Worm (Caenorhabditis elegans): ENCODE results near the gene set-21.
A peak's percentile ranks its signal among the peaks of the same experiment; 100 is the strongest.

set-21 gene

ce11 chrIV:4369116-4369515 is 21.5 kb upstream of the set-21 start:
- no peak for TF ChIP-seq ceh-82 (tag; optimal IDR thresholded peaks at IDR 0.05)
- TF ChIP-seq unc-55 (GFP tag; optimal IDR thresholded peaks at IDR 0.05): no peak
- TF ChIP-seq lsy-2 (tag; optimal IDR thresholded peaks at IDR 0.05): no peak
- TF ChIP-seq fos-1 (tag; optimal IDR thresholded peaks at IDR 0.05): no peak
- no peak for TF ChIP-seq Y55F3AM.14 (GFP tag; optimal IDR thresholded peaks at IDR 0.05)
- no peak for TF ChIP-seq nhr-11 (tag; optimal IDR thresholded peaks at IDR 0.05)
- no peak for TF ChIP-seq alr-1 (tag; optimal IDR thresholded peaks at IDR 0.05)

ce11 chrIV:4386351-4386750 is 4.3 kb upstream of the set-21 start, which contains the start of gene tald-1:
Gene tald-1 (plus strand): TSS chrIV:4386651.
- peak; percentile 47 for TF ChIP-seq fos-1 (tag; optimal IDR thresholded peaks at IDR 0.05)
- TF ChIP-seq C34F6.9 (tag; optimal IDR thresholded peaks at IDR 0.05): no peak
- TF ChIP-seq elt-3 (tag; optimal IDR thresholded peaks at IDR 0.05): no peak
- no peak for TF ChIP-seq elt-1 (tag; optimal IDR thresholded peaks at IDR 0.05)

ce11 chrIV:4393488-4393887 is 2.8 kb downstream of the set-21 start:
- TF ChIP-seq lin-13 (GFP tag; optimal IDR thresholded peaks at IDR 0.05): no peak
- no peak for TF ChIP-seq sem-4 (tag; optimal IDR thresholded peaks at IDR 0.05)
- no peak for TF ChIP-seq Y55F3AM.14 (GFP tag; optimal IDR thresholded peaks at IDR 0.05)
- no peak for TF ChIP-seq nhr-77 (tag; optimal IDR thresholded peaks at IDR 0.05)
- TF ChIP-seq egl-27 (tag; optimal IDR thresholded peaks at IDR 0.05): no peak
- TF ChIP-seq lin-39 (tag; optimal IDR thresholded peaks at IDR 0.05): no peak
- TF ChIP-seq mab-5 (tag; optimal IDR thresholded peaks at IDR 0.05): no peak
- no peak for TF ChIP-seq nhr-12 (tag; optimal IDR thresholded peaks at IDR 0.05)

- no peak for TF ChIP-seq egl-27 (tag; optimal IDR thresholded peaks at IDR 0.05)
- TF ChIP-seq ztf-4 (tag; optimal IDR thresholded peaks at IDR 0.05): no peak
- TF ChIP-seq nhr-10 (tag; optimal IDR thresholded peaks at IDR 0.05): no peak
- no peak for TF ChIP-seq nhr-12 (tag; optimal IDR thresholded peaks at IDR 0.05)
- TF ChIP-seq nhr-129 (tag; optimal IDR thresholded peaks at IDR 0.05): no peak
- no peak for TF ChIP-seq C34F6.9 (tag; optimal IDR thresholded peaks at IDR 0.05)
- TF ChIP-seq mdl-1 (tag; optimal IDR thresholded peaks at IDR 0.05): no peak
- no peak for TF ChIP-seq ztf-1 (GFP tag; conservative IDR thresholded peaks at IDR 0.05)
- no peak for TF ChIP-seq nhr-21 (tag; optimal IDR thresholded peaks at IDR 0.05)
Measured at ce11 chrIV:4393942-4394460, 3.4 kb downstream of the set-21 start, which contains the start of gene ell-1. Gene ell-1 (plus strand): TSS chrIV:4394410.

- TF ChIP-seq blmp-1 (tag; optimal IDR thresholded peaks at IDR 0.05; ENCODE audit: insufficient read depth): no peak
- TF ChIP-seq unc-55 (GFP tag; optimal IDR thresholded peaks at IDR 0.05): no peak
- TF ChIP-seq ztf-1 (GFP tag; conservative IDR thresholded peaks at IDR 0.05): no peak
- TF ChIP-seq ceh-82 (tag; optimal IDR thresholded peaks at IDR 0.05): no peak
- no peak for TF ChIP-seq lin-39 (tag; optimal IDR thresholded peaks at IDR 0.05)
- TF ChIP-seq fos-1 (tag; optimal IDR thresholded peaks at IDR 0.05): no peak
- no peak for TF ChIP-seq R02D3.7 (tag; optimal IDR thresholded peaks at IDR 0.05)
- no peak for TF ChIP-seq elt-3 (tag; optimal IDR thresholded peaks at IDR 0.05)
- TF ChIP-seq aly-2 (tag; optimal IDR thresholded peaks at IDR 0.05): no peak
Measured at ce11 chrIV:4395555-4395954, 4.9 kb downstream of the set-21 start.

- TF ChIP-seq fos-1 (tag; optimal IDR thresholded peaks at IDR 0.05) (peak; percentile 34), nhr-21 (tag; optimal IDR thresholded peaks at IDR 0.05) (peak; percentile 38), blmp-1 (tag; optimal IDR thresholded peaks at IDR 0.05; ENCODE audit: insufficient read depth) (peak; percentile 59), sma-3 (GFP tag; optimal IDR thresholded peaks at IDR 0.05) (peak; percentile 9), nhr-25 (tag; optimal IDR thresholded peaks at IDR 0.05) (peak; percentile 51), lsy-2 (tag; optimal IDR thresholded peaks at IDR 0.05) (no peak), zag-1 (tag; optimal IDR thresholded peaks at IDR 0.05) (no peak)
Measured at ce11 chrIV:4396052-4396821, 5.6 kb downstream of the set-21 start.
